Worm (Caenorhabditis elegans) whole organism, L1 larva: ENCODE data around the gene F44E7.7.
A peak's percentile ranks its signal among the peaks of the same experiment; 100 is the strongest.

Source experiments
- aha-1 ChIP-seq: fragments of 150-350 bp; optimal IDR thresholded peaks from 2 replicates; lab custom pipeline; 2014; ENCODE audit warnings: missing biosample characterization, missing genetic modification characterization
- aly-2 ChIP-seq: fragments of 150-350 bp; optimal IDR thresholded peaks from 2 replicates; lab custom pipeline; 2014; ENCODE audit warnings: missing biosample characterization, missing genetic modification characterization
- ama-1 ChIP-seq: fragments of 150-350 bp; optimal IDR thresholded peaks from 2 replicates; lab custom pipeline; 2014
- blmp-1 ChIP-seq: fragments of 150-350 bp; optimal IDR thresholded peaks from 2 replicates; lab custom pipeline; 2014; ENCODE audit warnings: missing biosample characterization, missing genetic modification characterization
- ceh-8 ChIP-seq: fragments of 200-800 bp; sonication (Bioruptor generic); optimal IDR thresholded peaks from 2 replicates; lab custom pipeline; 2018; ENCODE audit warnings: mild to moderate bottlenecking, missing genetic modification characterization, moderate library complexity, missing compliant biosample characterization
- ceh-88 ChIP-seq: fragments of 200-800 bp; sonication (Bioruptor generic); IDR thresholded peaks from 2 replicates; pipeline ENCODE4 v1.3.6; 2022; ENCODE audit warnings: missing genetic modification characterization, missing compliant biosample characterization
- dpl-1 ChIP-seq, 3 experiments: fragments of 150-350 bp in 2 of 3; sonication (generic microtip) in 1 of 3; optimal IDR thresholded peaks; 2 replicates each; lab custom pipeline; 2014 to 2017; ENCODE audit warnings: missing biosample characterization in 3 of 3, missing genetic modification characterization in 3 of 3, missing genetic modification reagents in 3 of 3
- efl-1 ChIP-seq, 4 experiments: fragments of 150-350 bp; optimal IDR thresholded peaks in 3 of 4; peaks in 1 of 4; 1 replicate in 1 of 4; 2 replicates in 3 of 4; lab custom pipeline; 2014; ENCODE audit warnings: missing biosample characterization in 2 of 4, missing genetic modification characterization in 2 of 4, missing genetic modification reagents in 2 of 4
- egl-27 ChIP-seq, 2 experiments: fragments of 150-350 bp in 1 of 2; sonication (generic microtip); optimal IDR thresholded peaks; 3 replicates each; lab custom pipeline; 2017 to 2018; ENCODE audit warnings: missing biosample characterization in 2 of 2, missing genetic modification characterization in 2 of 2, missing genetic modification reagents in 2 of 2
- elt-2 ChIP-seq: sonication (generic microtip); optimal IDR thresholded peaks from 2 replicates; lab custom pipeline; 2016; ENCODE audit warnings: missing genetic modification characterization, mild to moderate bottlenecking, inconsistent platforms, missing compliant biosample characterization, missing genetic modification reagents
- ets-5 ChIP-seq: fragments of 200-800 bp; sonication (Bioruptor generic); IDR thresholded peaks from 2 replicates; pipeline ENCODE4 v1.3.6; 2022; ENCODE audit warnings: missing genetic modification characterization, missing compliant biosample characterization
- fkh-4 ChIP-seq: sonication (generic microtip); optimal IDR thresholded peaks from 2 replicates; lab custom pipeline; 2016; ENCODE audit warnings: missing compliant biosample characterization, missing genetic modification characterization, borderline replicate concordance
- fkh-8 ChIP-seq: sonication (generic microtip); optimal IDR thresholded peaks from 2 replicates; lab custom pipeline; 2016; ENCODE audit warnings: mild to moderate bottlenecking, missing genetic modification characterization, missing compliant biosample characterization
- fos-1 ChIP-seq: fragments of 150-350 bp; optimal IDR thresholded peaks from 2 replicates; lab custom pipeline; 2014; ENCODE audit warnings: missing biosample characterization, missing genetic modification characterization
- grh-1 ChIP-seq: fragments of 200-800 bp; sonication (Bioruptor generic); IDR thresholded peaks from 2 replicates; pipeline ENCODE4 v1.3.6; 2022; ENCODE audit warnings: missing genetic modification reagents, missing genetic modification characterization, missing compliant biosample characterization
- hlh-17 ChIP-seq: fragments of 200-800 bp; sonication (Bioruptor generic); optimal IDR thresholded peaks from 2 replicates; lab custom pipeline; 2018; ENCODE audit warnings: missing genetic modification characterization, mild to moderate bottlenecking, missing compliant biosample characterization, moderate library complexity, borderline replicate concordance
- isw-1 ChIP-seq: fragments of 200-800 bp; sonication (Bioruptor generic); IDR thresholded peaks from 2 replicates; pipeline ENCODE4 v1.3.6; 2022; ENCODE audit warnings: missing genetic modification characterization, missing compliant biosample characterization
- lin-13 ChIP-seq: fragments of 150-350 bp; optimal IDR thresholded peaks from 2 replicates; lab custom pipeline; 2014; ENCODE audit warnings: missing biosample characterization, missing genetic modification reagents, missing genetic modification characterization
- lin-14 ChIP-seq: fragments of 200-800 bp; sonication (Bioruptor generic); optimal IDR thresholded peaks from 2 replicates; lab custom pipeline; 2018; ENCODE audit warnings: mild to moderate bottlenecking, missing genetic modification characterization, moderate library complexity, missing compliant biosample characterization
- lin-35 ChIP-seq, 2 experiments: fragments of 150-350 bp; optimal IDR thresholded peaks; 2 replicates each; lab custom pipeline; 2014; ENCODE audit warnings: missing biosample characterization in 2 of 2, missing genetic modification characterization in 2 of 2, missing genetic modification reagents in 2 of 2
- lin-39 ChIP-seq: fragments of 150-350 bp; optimal IDR thresholded peaks from 2 replicates; lab custom pipeline; 2014; ENCODE audit warnings: missing biosample characterization, missing genetic modification reagents, missing genetic modification characterization
- lsy-2 ChIP-seq, 2 experiments: fragments of 150-350 bp; optimal IDR thresholded peaks; 2 replicates each; lab custom pipeline; 2014; ENCODE audit warnings: missing biosample characterization in 2 of 2, missing genetic modification characterization in 2 of 2
- nhr-19 ChIP-seq: fragments of 200-800 bp; sonication (Bioruptor generic); conservative IDR thresholded peaks from 2 replicates; pipeline ENCODE4 v1.3.6; 2022; ENCODE audit warnings: missing genetic modification characterization, missing compliant biosample characterization
- nhr-20 ChIP-seq: sonication (generic microtip); optimal IDR thresholded peaks from 2 replicates; lab custom pipeline; 2016; ENCODE audit warnings: mild to moderate bottlenecking, missing genetic modification characterization, missing compliant biosample characterization
- nhr-28 ChIP-seq: fragments of 150-350 bp; optimal IDR thresholded peaks from 2 replicates; lab custom pipeline; 2014; ENCODE audit warnings: missing biosample characterization, missing genetic modification characterization
- nhr-47 ChIP-seq: sonication (generic microtip); optimal IDR thresholded peaks from 2 replicates; lab custom pipeline; 2016; ENCODE audit warnings: mild to moderate bottlenecking, missing genetic modification characterization, moderate library complexity, missing compliant biosample characterization
- nhr-71 ChIP-seq: sonication (generic microtip); optimal IDR thresholded peaks from 2 replicates; lab custom pipeline; 2016; ENCODE audit warnings: mild to moderate bottlenecking, missing genetic modification characterization, moderate library complexity, missing compliant biosample characterization
- nhr-76 ChIP-seq: sonication (generic microtip); optimal IDR thresholded peaks from 2 replicates; lab custom pipeline; 2017; ENCODE audit warnings: missing biosample characterization, missing genetic modification characterization
- nhr-84 ChIP-seq: sonication (generic microtip); optimal IDR thresholded peaks from 2 replicates; lab custom pipeline; 2017; ENCODE audit warnings: missing biosample characterization, missing genetic modification characterization
- nhr-90 ChIP-seq: sonication (generic microtip); optimal IDR thresholded peaks from 2 replicates; lab custom pipeline; 2016; ENCODE audit warnings: mild to moderate bottlenecking, missing genetic modification characterization, missing compliant biosample characterization; ENCODE audit not compliant: poor library complexity
- snpc-4 ChIP-seq: fragments of 150-350 bp; optimal IDR thresholded peaks from 2 replicates; lab custom pipeline; 2014; ENCODE audit warnings: missing biosample characterization, missing genetic modification characterization
- snu-23 ChIP-seq: sonication (generic microtip); optimal IDR thresholded peaks from 2 replicates; lab custom pipeline; 2016; ENCODE audit warnings: missing genetic modification characterization, missing compliant biosample characterization
- sup-37 ChIP-seq: fragments of 200-800 bp; sonication (Bioruptor generic); optimal IDR thresholded peaks from 2 replicates; lab custom pipeline; 2018; ENCODE audit warnings: mild to moderate bottlenecking, missing genetic modification characterization, missing compliant biosample characterization
- tbx-2 ChIP-seq: sonication (generic microtip); optimal IDR thresholded peaks from 2 replicates; lab custom pipeline; 2016; ENCODE audit warnings: missing genetic modification characterization, missing compliant biosample characterization
- unc-86 ChIP-seq: sonication (generic microtip); optimal IDR thresholded peaks from 2 replicates; lab custom pipeline; 2016; ENCODE audit warnings: missing genetic modification characterization, missing compliant biosample characterization
- unc-98 ChIP-seq: fragments of 200-800 bp; sonication (Bioruptor generic); IDR thresholded peaks from 2 replicates; pipeline ENCODE4 v1.3.6; 2022; ENCODE audit warnings: missing genetic modification characterization, missing compliant biosample characterization
- vab-15 ChIP-seq: sonication (generic microtip); optimal IDR thresholded peaks from 2 replicates; lab custom pipeline; 2017; ENCODE audit warnings: missing genotype, mild to moderate bottlenecking, missing genetic modification characterization, missing compliant biosample characterization
- xbp-1 ChIP-seq: sonication (generic microtip); optimal IDR thresholded peaks from 2 replicates; lab custom pipeline; 2016; ENCODE audit warnings: missing genetic modification characterization, missing compliant biosample characterization
- ztf-4 ChIP-seq: fragments of 150-350 bp; optimal IDR thresholded peaks from 2 replicates; lab custom pipeline; 2014; ENCODE audit warnings: missing biosample characterization, missing genetic modification characterization

F44E7.7 gene

DNA sequence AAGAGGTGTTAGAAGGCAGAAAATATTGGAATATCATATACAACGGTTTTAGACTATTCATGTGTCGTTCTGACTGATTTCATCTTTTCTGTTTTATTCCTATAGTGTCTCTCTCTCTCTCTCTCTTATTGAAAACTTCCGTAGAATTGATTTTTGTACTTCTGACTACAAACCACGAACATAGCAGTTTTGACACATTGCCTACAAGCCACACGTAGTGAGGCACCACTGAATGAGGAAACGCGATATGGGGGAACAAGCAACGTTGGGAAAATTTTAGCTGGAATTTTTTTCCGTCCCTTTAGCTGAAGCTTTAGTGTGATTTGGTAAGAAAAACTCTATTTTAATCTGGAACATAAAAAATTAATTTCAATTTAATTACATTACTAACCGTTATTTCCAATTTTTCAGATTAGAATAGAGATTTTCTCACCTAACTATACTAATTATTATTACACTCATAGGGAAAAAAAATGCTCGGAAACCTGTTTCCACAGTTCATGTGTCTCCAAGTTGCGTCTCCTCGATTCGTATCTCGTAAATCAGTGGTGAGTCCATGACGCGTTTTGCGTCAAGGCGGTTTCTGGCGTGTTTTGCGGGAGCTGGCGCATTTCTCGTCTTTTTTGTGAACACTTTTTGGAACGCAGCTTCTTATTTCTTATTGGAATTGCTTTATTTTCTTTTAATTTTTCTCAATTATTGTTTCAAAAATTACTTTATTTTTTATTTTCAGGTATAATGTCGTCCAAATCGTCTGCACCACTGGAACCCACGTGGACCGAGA is 5.4 kb upstream of the F44E7.7 start, which contains the start of the genes nhr-142 and F44E7.9 (continued):
- no peak for TF ChIP-seq nhr-28
- TF ChIP-seq efl-1 (optimal IDR thresholded peaks at IDR 0.05; lab: Kevin White, UChicago): peak; percentile 85 to 88
- TF ChIP-seq efl-1 (GFP tag; optimal IDR thresholded peaks at IDR 0.05 in 1 of 2; lab: Kevin White, UChicago): peak; percentile 76 to 98
- TF ChIP-seq lin-13 (GFP tag; lab: Kevin White, UChicago): peak; percentile 89
- TF ChIP-seq ets-5 (GFP tag; lab: Robert Waterston, UW): no peak
- peak; percentile 73 for TF ChIP-seq isw-1 (GFP tag; lab: Robert Waterston, UW)
- peak; percentile 24 for TF ChIP-seq vab-15 (tag; lab: Kevin White, UChicago)
- TF ChIP-seq snpc-4 (tag; lab: Kevin White, UChicago): peak; percentile 63
- no peak for TF ChIP-seq aly-2 (tag; lab: Kevin White, UChicago)
- peak; percentile 84 for TF ChIP-seq unc-86 (tag; lab: Kevin White, UChicago)
- TF ChIP-seq nhr-90 (tag; lab: Kevin White, UChicago): peak; percentile 90
- TF ChIP-seq lin-35 (GFP tag; optimal IDR thresholded peaks at IDR 0.05; lab: Kevin White, UChicago): peak; percentile 81 to 86
- peak; percentile 87 for TF ChIP-seq nhr-19 (GFP tag; lab: Robert Waterston, UW)
- no peak for TF ChIP-seq hlh-17 (GFP tag; lab: Kevin White, UChicago)
- no peak for TF ChIP-seq nhr-76 (tag; lab: Kevin White, UChicago)
- peak; percentile 90 for TF ChIP-seq nhr-20
- peak; percentile 82 to 90 for TF ChIP-seq lsy-2 (tag; optimal IDR thresholded peaks at IDR 0.05; lab: Kevin White, UChicago)
- peak; percentile 66 for TF ChIP-seq ceh-8 (GFP tag; lab: Kevin White, UChicago)
- peak; percentile 87 for TF ChIP-seq fkh-8 (tag; lab: Kevin White, UChicago)
- peak; percentile 87 for TF ChIP-seq xbp-1
- no peak for TF ChIP-seq nhr-84 (tag; lab: Kevin White, UChicago)
- peak; percentile 92 for TF ChIP-seq nhr-71
- 0 out of 2 replicates have a peak, but pooled peaks have one; percentile 15 for TF ChIP-seq ceh-88 (GFP tag; lab: Robert Waterston, UW)
- peak; percentile 72 to 84 (median 82) for TF ChIP-seq dpl-1 (GFP tag; optimal IDR thresholded peaks at IDR 0.05; lab: Kevin White, UChicago)
- TF ChIP-seq snu-23 (GFP tag; lab: Kevin White, UChicago): peak; percentile 89
- peak; percentile 42 for TF ChIP-seq elt-2
- TF ChIP-seq grh-1 (GFP tag; lab: Robert Waterston, UW): peak; percentile 68
- peak; percentile 52 for TF ChIP-seq blmp-1 (tag; lab: Kevin White, UChicago)
- peak; percentile 60 for TF ChIP-seq lin-39 (tag; lab: Kevin White, UChicago)
- TF ChIP-seq sup-37 (GFP tag; lab: Kevin White, UChicago): peak; percentile 40
- TF ChIP-seq fkh-4: peak; percentile 32
- TF ChIP-seq tbx-2 (tag; lab: Kevin White, UChicago): peak; percentile 85
- TF ChIP-seq unc-98 (GFP tag; lab: Robert Waterston, UW): no peak
- no peak for TF ChIP-seq egl-27 (tag; optimal IDR thresholded peaks at IDR 0.05; lab: Kevin White, UChicago)
- TF ChIP-seq aha-1 (tag; lab: Kevin White, UChicago): peak; percentile 49
- no peak for TF ChIP-seq ama-1 (lab: Kevin White, UChicago)
- TF ChIP-seq ztf-4: peak; percentile 49

DNA sequence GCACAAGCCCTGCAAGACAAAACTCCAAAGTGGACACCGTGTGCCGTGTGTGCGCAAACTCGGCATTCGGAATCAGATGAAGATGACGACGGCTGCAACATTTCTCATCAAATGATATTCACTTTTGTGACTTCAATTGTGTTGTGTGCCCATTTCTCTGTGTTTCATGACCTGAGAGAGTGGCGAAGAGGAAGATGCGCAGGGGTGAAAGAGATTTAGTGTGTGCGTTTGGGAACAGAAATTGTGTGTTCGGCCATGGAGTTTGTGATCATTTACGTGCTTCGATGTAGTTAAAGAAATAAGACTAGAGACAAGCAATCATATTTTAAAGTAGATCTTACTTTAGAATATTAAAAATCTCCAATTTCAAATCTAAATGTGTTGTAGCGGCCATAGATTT is 3.4 kb upstream of the F44E7.7 start:
- TF ChIP-seq lin-14 (GFP tag; lab: Kevin White, UChicago) (peak; percentile 62), nhr-20 (peak; percentile 0), fos-1 (tag; lab: Kevin White, UChicago) (no peak), nhr-47 (no peak)
- TF ChIP-seq, all 84 proteins: peak for 2
